Fruit fly (Drosophila melanogaster) whole organism, embryonic: ENCODE results near the gene dnc.

Experiments used
- BEAF-32 ChIP-seq: fragments of 200-800 bp; sonication (Bioruptor generic); optimal IDR thresholded peaks from 3 replicates; lab custom pipeline; 2017; ENCODE audit warnings: missing biosample characterization, missing genetic modification characterization, mild to moderate bottlenecking, moderate library complexity, missing genetic modification reagents
- Blimp-1 ChIP-seq: fragments of 200-800 bp; sonication (Bioruptor generic); optimal IDR thresholded peaks from 3 replicates; lab custom pipeline; 2018; ENCODE audit warnings: missing biosample characterization, missing genetic modification characterization, mild to moderate bottlenecking, moderate library complexity, missing genetic modification reagents
- CG10565 ChIP-seq: fragments of 200-800 bp; sonication (Bioruptor generic); optimal IDR thresholded peaks from 3 replicates; lab custom pipeline; 2016; ENCODE audit warnings: missing biosample characterization, mild to moderate bottlenecking, missing genetic modification characterization
- CG11085 ChIP-seq: fragments of 200-800 bp; sonication (Bioruptor generic); IDR thresholded peaks from 2 replicates; pipeline ENCODE4 v1.3.6; 2022; ENCODE audit warnings: missing biosample characterization, missing genetic modification characterization
- CG11504 ChIP-seq: fragments of 200-800 bp; sonication (Bioruptor generic); optimal IDR thresholded peaks from 3 replicates; lab custom pipeline; 2019; ENCODE audit warnings: missing biosample characterization, mild to moderate bottlenecking, missing genetic modification characterization, moderate library complexity
- CG12391 ChIP-seq: fragments of 200-800 bp; sonication (Bioruptor generic); optimal IDR thresholded peaks from 3 replicates; lab custom pipeline; 2018; ENCODE audit warnings: missing biosample characterization, mild to moderate bottlenecking, missing genetic modification characterization, moderate library complexity
- CG13287 ChIP-seq: fragments of 200-800 bp; sonication (Bioruptor generic); IDR thresholded peaks from 2 replicates; pipeline ENCODE4 v1.3.6; 2022; ENCODE audit warnings: missing biosample characterization, missing genetic modification characterization; ENCODE audit not compliant: partially characterized antibody
- CG16863 ChIP-seq: fragments of 200-800 bp; sonication (Bioruptor generic); optimal IDR thresholded peaks from 3 replicates; lab custom pipeline; 2016; ENCODE audit warnings: missing biosample characterization, missing genetic modification characterization
- CG18599 ChIP-seq: fragments of 200-800 bp; sonication (Bioruptor generic); optimal IDR thresholded peaks from 3 replicates; lab custom pipeline; 2017; ENCODE audit warnings: missing biosample characterization, missing genetic modification characterization, mild to moderate bottlenecking, moderate library complexity, missing genetic modification reagents
- CG18619 ChIP-seq: fragments of 200-800 bp; sonication (Bioruptor generic); optimal IDR thresholded peaks from 3 replicates; lab custom pipeline; 2017; ENCODE audit warnings: missing biosample characterization, mild to moderate bottlenecking, missing genetic modification characterization
- CG18764 ChIP-seq: fragments of 200-800 bp; sonication (Bioruptor generic); optimal IDR thresholded peaks from 3 replicates; lab custom pipeline; 2016; ENCODE audit warnings: missing biosample characterization, missing genetic modification characterization
- CG2678 ChIP-seq: fragments of 200-800 bp; sonication (Bioruptor generic); optimal IDR thresholded peaks from 3 replicates; lab custom pipeline; 2019; ENCODE audit warnings: missing biosample characterization, mild to moderate bottlenecking, missing genetic modification characterization, moderate library complexity
- CG30403 ChIP-seq: fragments of 200-800 bp; sonication (Bioruptor generic); optimal IDR thresholded peaks from 3 replicates; lab custom pipeline; 2016; ENCODE audit warnings: missing biosample characterization, missing genetic modification characterization
- CG31365 ChIP-seq: fragments of 200-800 bp; sonication (Bioruptor generic); optimal IDR thresholded peaks from 2 replicates; lab custom pipeline; 2018; ENCODE audit warnings: missing biosample characterization, mild to moderate bottlenecking, missing genetic modification characterization
- CG42726 ChIP-seq: fragments of 200-800 bp; sonication (Bioruptor generic); IDR thresholded peaks from 2 replicates; pipeline ENCODE4 v1.3.6; 2022; ENCODE audit warnings: missing biosample characterization, missing genetic modification characterization; ENCODE audit not compliant: partially characterized antibody
- CG9932 ChIP-seq: fragments of 200-800 bp; sonication (Bioruptor generic); IDR thresholded peaks from 2 replicates; pipeline ENCODE4 v1.3.6; 2022; ENCODE audit warnings: missing biosample characterization, missing genetic modification characterization
- Dbx ChIP-seq: fragments of 200-800 bp; sonication (Bioruptor generic); IDR thresholded peaks from 3 replicates; pipeline ENCODE4 v1.3.6; 2022; ENCODE audit warnings: missing biosample characterization, missing genetic modification characterization
- Dek ChIP-seq: fragments of 200-800 bp; sonication (Bioruptor generic); optimal IDR thresholded peaks from 3 replicates; lab custom pipeline; 2019; ENCODE audit warnings: missing biosample characterization, mild to moderate bottlenecking, missing genetic modification characterization, moderate library complexity
- E2f2 ChIP-seq: fragments of 200-800 bp; sonication (Bioruptor generic); IDR thresholded peaks from 2 replicates; pipeline ENCODE4 v1.3.6; 2022; ENCODE audit warnings: missing biosample characterization, missing genetic modification characterization
- Hey ChIP-seq: fragments of 200-800 bp; sonication (Bioruptor generic); optimal IDR thresholded peaks from 3 replicates; lab custom pipeline; 2018; ENCODE audit warnings: missing biosample characterization, mild to moderate bottlenecking, missing genetic modification characterization
- Hr39 ChIP-seq: fragments of >200 bp; optimal IDR thresholded peaks from 2 replicates; lab custom pipeline; 2017
- Hr78 ChIP-seq, 2 experiments: fragments of 200-800 bp in 1 of 2; fragments of >200 bp in 1 of 2; sonication (Bioruptor generic) in 1 of 2; optimal IDR thresholded peaks; 2 replicates each; lab custom pipeline; 2017 to 2019; ENCODE audit warnings: missing biosample characterization in 2 of 2, missing genetic modification characterization in 2 of 2, mild to moderate bottlenecking in 1 of 2, moderate library complexity in 1 of 2
- Neu2 ChIP-seq: fragments of 200-800 bp; sonication (Bioruptor generic); optimal IDR thresholded peaks from 3 replicates; lab custom pipeline; 2016; ENCODE audit warnings: missing biosample characterization, missing genetic modification characterization, borderline replicate concordance
- Optix ChIP-seq: fragments of 200-800 bp; sonication (Bioruptor generic); IDR thresholded peaks from 3 replicates; pipeline ENCODE4 v1.3.6; 2022; ENCODE audit warnings: missing biosample characterization, missing genetic modification characterization
- PHDP ChIP-seq: fragments of 200-800 bp; sonication (Bioruptor generic); optimal IDR thresholded peaks from 3 replicates; lab custom pipeline; 2018; ENCODE audit warnings: missing biosample characterization, mild to moderate bottlenecking, missing genetic modification characterization, moderate library complexity
- Pdp1 ChIP-seq, 2 experiments: fragments of 200-800 bp; sonication (Bioruptor generic); optimal IDR thresholded peaks; 3 replicates each; lab custom pipeline; 2016; ENCODE audit warnings: missing biosample characterization in 2 of 2, missing genetic modification characterization in 2 of 2, mild to moderate bottlenecking in 1 of 2, moderate library complexity in 1 of 2
- Rfx ChIP-seq: fragments of 200-800 bp; sonication (Bioruptor generic); IDR thresholded peaks from 2 replicates; pipeline ENCODE4 v1.3.6; 2022; ENCODE audit warnings: missing biosample characterization, missing genetic modification characterization
- Sox100B ChIP-seq: fragments of 200-800 bp; sonication (Bioruptor generic); optimal IDR thresholded peaks from 3 replicates; lab custom pipeline; 2018; ENCODE audit warnings: missing biosample characterization, mild to moderate bottlenecking, missing genetic modification characterization
- Sry-δ ChIP-seq: fragments of 200-800 bp; sonication (Bioruptor generic); optimal IDR thresholded peaks from 2 replicates; lab custom pipeline; 2016; ENCODE audit warnings: missing biosample characterization, missing genetic modification characterization
- Xbp1 ChIP-seq: fragments of 200-800 bp; sonication (Bioruptor generic); optimal IDR thresholded peaks from 3 replicates; lab custom pipeline; 2016; ENCODE audit warnings: missing biosample characterization, mild to moderate bottlenecking, missing genetic modification characterization
- corto ChIP-seq: fragments of 200-800 bp; sonication (Bioruptor generic); optimal IDR thresholded peaks from 2 replicates; lab custom pipeline; 2016; ENCODE audit warnings: missing biosample characterization, mild to moderate bottlenecking, missing genetic modification characterization, moderate library complexity
- dimm ChIP-seq: fragments of 200-800 bp; sonication (Bioruptor generic); IDR thresholded peaks from 2 replicates; pipeline ENCODE4 v1.3.6; 2022; ENCODE audit warnings: missing biosample characterization, missing genetic modification characterization
- dysf ChIP-seq: fragments of 200-800 bp; sonication (Bioruptor generic); IDR thresholded peaks from 3 replicates; pipeline ENCODE4 v1.3.6; 2022; ENCODE audit warnings: missing biosample characterization, missing genetic modification characterization
- ems ChIP-seq: fragments of 200-800 bp; sonication (Bioruptor generic); optimal IDR thresholded peaks from 3 replicates; lab custom pipeline; 2016; ENCODE audit warnings: missing biosample characterization, missing genetic modification characterization
- eve ChIP-seq, 2 experiments: fragments of >200 bp; optimal IDR thresholded peaks; 2 replicates each; lab custom pipeline; 2017; ENCODE audit warnings: missing biosample characterization in 2 of 2, missing genetic modification characterization in 2 of 2
- exex ChIP-seq: fragments of 200-800 bp; sonication (Bioruptor generic); optimal IDR thresholded peaks from 4 replicates; lab custom pipeline; 2018; ENCODE audit warnings: missing biosample characterization, mild to moderate bottlenecking, missing genetic modification characterization, moderate library complexity
- fd3F ChIP-seq: fragments of 200-800 bp; sonication (Bioruptor generic); optimal IDR thresholded peaks from 2 replicates; lab custom pipeline; 2018; ENCODE audit warnings: missing biosample characterization, mild to moderate bottlenecking, missing genetic modification characterization, moderate library complexity
- grau ChIP-seq: fragments of 200-800 bp; optimal IDR thresholded peaks from 3 replicates; lab custom pipeline; 2019; ENCODE audit warnings: missing biosample characterization, mild to moderate bottlenecking, missing genetic modification characterization, moderate library complexity
- inv ChIP-seq: fragments of 200-800 bp; sonication (Bioruptor generic); IDR thresholded peaks from 2 replicates; pipeline ENCODE4 v1.3.6; 2022; ENCODE audit warnings: missing biosample characterization, missing genetic modification characterization; ENCODE audit not compliant: partially characterized antibody
- ken ChIP-seq: fragments of 200-800 bp; sonication (Bioruptor generic); IDR thresholded peaks from 3 replicates; pipeline ENCODE4 v1.3.6; 2022; ENCODE audit warnings: missing biosample characterization, missing genetic modification characterization
- kni ChIP-seq: fragments of 200-800 bp; sonication (Bioruptor generic); optimal IDR thresholded peaks from 3 replicates; lab custom pipeline; 2017; ENCODE audit warnings: mild to moderate bottlenecking, missing biosample characterization, missing genetic modification reagents, missing genetic modification characterization
- repo ChIP-seq: fragments of 200-800 bp; sonication (Bioruptor generic); optimal IDR thresholded peaks from 2 replicates; lab custom pipeline; 2016; ENCODE audit warnings: missing biosample characterization, missing genetic modification characterization
- seq ChIP-seq: fragments of 200-800 bp; sonication (Bioruptor generic); IDR thresholded peaks from 2 replicates; pipeline ENCODE4 v1.3.6; 2022; ENCODE audit warnings: missing biosample characterization, missing genetic modification characterization
- sim ChIP-seq: fragments of 200-800 bp; sonication (Bioruptor generic); IDR thresholded peaks from 2 replicates; pipeline ENCODE4 v1.3.6; 2022; ENCODE audit warnings: missing biosample characterization, missing genetic modification characterization
- sisA ChIP-seq: fragments of 200-800 bp; sonication (Bioruptor generic); IDR thresholded peaks from 2 replicates; pipeline ENCODE4 v1.3.6; 2022; ENCODE audit warnings: missing biosample characterization, missing genetic modification characterization
- tll ChIP-seq, 2 experiments: fragments of 200-800 bp in 1 of 2; fragments of >200 bp in 1 of 2; sonication (Bioruptor generic) in 1 of 2; optimal IDR thresholded peaks; 2 replicates each; lab custom pipeline; 2017 to 2019; ENCODE audit warnings: missing biosample characterization in 2 of 2, missing genetic modification characterization in 2 of 2, mild to moderate bottlenecking in 1 of 2, moderate library complexity in 1 of 2
- unc-4 ChIP-seq: fragments of 200-800 bp; sonication (Bioruptor generic); IDR thresholded peaks from 2 replicates; pipeline ENCODE4 v1.3.6; 2022; ENCODE audit warnings: missing biosample characterization, missing genetic modification characterization; ENCODE audit not compliant: partially characterized antibody
- usp ChIP-seq: fragments of >200 bp; optimal IDR thresholded peaks from 2 replicates; lab custom pipeline; 2017; ENCODE audit warnings: missing biosample characterization, missing genetic modification characterization

Gene dnc

DNA sequence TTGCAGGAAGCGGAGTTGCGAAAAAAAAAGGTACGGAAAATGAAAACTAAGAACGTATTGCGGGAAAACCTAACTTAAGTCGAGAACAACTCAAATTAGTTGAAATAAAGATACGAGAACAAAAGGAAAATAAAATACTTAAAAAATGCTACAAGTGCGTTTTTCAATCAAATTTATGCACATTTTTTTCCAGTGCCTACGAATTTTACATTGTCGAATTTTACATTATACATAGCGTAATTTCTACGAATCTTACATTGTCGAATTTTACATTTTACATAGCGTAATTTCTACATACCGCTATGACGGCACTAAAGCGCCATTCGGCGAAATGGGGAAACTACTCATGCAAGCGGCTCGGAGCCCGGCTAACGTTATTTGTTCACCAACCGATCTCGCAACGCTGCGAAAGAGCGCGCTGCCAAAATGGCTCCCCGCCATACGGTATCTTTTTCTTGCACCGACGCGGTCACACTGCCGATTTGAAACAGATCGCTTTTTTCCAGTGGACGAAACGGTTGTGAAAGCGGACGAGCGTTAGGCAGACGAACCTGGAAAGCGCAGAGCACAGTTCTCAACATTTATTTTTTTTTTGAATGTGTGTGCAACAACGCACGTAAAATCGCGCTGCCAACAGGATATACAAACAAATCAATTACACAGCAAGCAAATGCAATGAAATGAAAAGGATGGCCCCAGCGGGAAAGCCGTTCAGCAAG, 41.7 kb upstream of the dnc start, which contains the start of gene N (continued):
- peak; percentile 70; the same call in 2 of the 3 replicates for TF ChIP-seq Dbx
- TF ChIP-seq CG30403 (GFP tag; lab: Kevin White, UChicago): peak; percentile 50
- no peak for TF ChIP-seq usp
- TF ChIP-seq CG18764 (GFP tag; lab: Kevin White, UChicago): no peak
- TF ChIP-seq grau: peak; percentile 51
- peak; percentile 41 for TF ChIP-seq CG2678 (tag; lab: Kevin White, UChicago)
- peak; percentile 69 for TF ChIP-seq PHDP
- peak; percentile 65 for TF ChIP-seq CG12391 (tag; lab: Kevin White, UChicago)
- peak; percentile 29; the same call in 1 of the 2 replicates for TF ChIP-seq inv (GFP tag; lab: Robert Waterston, UW)
- peak; percentile 49 for TF ChIP-seq Xbp1 (GFP tag; lab: Kevin White, UChicago)
- TF ChIP-seq CG42726 (GFP tag; lab: Robert Waterston, UW): peak; percentile 77
- TF ChIP-seq dysf (GFP tag; lab: Robert Waterston, UW): 0 out of 3 replicates have a peak, but pooled peaks have one; percentile 52
- no peak for TF ChIP-seq sim (GFP tag; lab: Robert Waterston, UW)
- no peak for TF ChIP-seq corto
- peak; percentile 57 for TF ChIP-seq Dek
- no peak for TF ChIP-seq exex (tag; lab: Kevin White, UChicago)
- no peak for TF ChIP-seq CG10565
- no peak for TF ChIP-seq Hey
- TF ChIP-seq repo (GFP tag; lab: Kevin White, UChicago): no peak
- no peak; the same call in 2 of the 3 replicates for TF ChIP-seq Optix (GFP tag; lab: Robert Waterston, UW)
- TF ChIP-seq BEAF-32 (GFP tag; lab: Kevin White, UChicago): peak; percentile 43
- no peak for TF ChIP-seq CG18619 (GFP tag; lab: Kevin White, UChicago)
- no peak for TF ChIP-seq Hr39 (lab: Kevin White, UChicago)
- TF ChIP-seq eve (GFP tag; optimal IDR thresholded peaks at IDR 0.05; lab: Kevin White, UChicago): no peak
- no peak for TF ChIP-seq Neu2 (GFP tag; lab: Kevin White, UChicago)
- no peak; the same call in 1 of the 2 replicates for TF ChIP-seq unc-4 (GFP tag; lab: Robert Waterston, UW)
- peak; percentile 36 for TF ChIP-seq kni
- TF ChIP-seq ken: peak; percentile 46; the same call in 1 of the 3 replicates
- TF ChIP-seq Rfx: peak; percentile 71
- TF ChIP-seq CG31365 (tag; lab: Kevin White, UChicago): peak; percentile 50
- peak; percentile 79 for TF ChIP-seq E2f2 (GFP tag; lab: Robert Waterston, UW)
- TF ChIP-seq CG9932 (GFP tag; lab: Robert Waterston, UW): peak; percentile 66
- TF ChIP-seq Hr78 (GFP tag; optimal IDR thresholded peaks at IDR 0.05; lab: Kevin White, UChicago): no peak
- TF ChIP-seq Sox100B: no peak
- TF ChIP-seq CG11504: peak; percentile 53
- no peak for TF ChIP-seq CG11085 (GFP tag; lab: Robert Waterston, UW)
- peak; percentile 36 for TF ChIP-seq CG16863 (GFP tag; lab: Kevin White, UChicago)
- no peak for TF ChIP-seq fd3F
- TF ChIP-seq CG18599 (GFP tag; lab: Kevin White, UChicago): peak; percentile 21
- TF ChIP-seq seq (GFP tag; lab: Robert Waterston, UW): no peak
- peak; percentile 56 for TF ChIP-seq Sry-δ (GFP tag; lab: Kevin White, UChicago)
- TF ChIP-seq CG13287: peak; percentile 65; the same call in 1 of the 2 replicates
- TF ChIP-seq sisA: no peak; the same call in 1 of the 2 replicates
- no peak for TF ChIP-seq ems (GFP tag; lab: Kevin White, UChicago)
- peak in 1 of 2 experiments; percentile 77 for TF ChIP-seq Pdp1 (GFP tag; optimal IDR thresholded peaks at IDR 0.05; lab: Kevin White, UChicago)
- no peak for TF ChIP-seq tll (GFP tag; optimal IDR thresholded peaks at IDR 0.05; lab: Kevin White, UChicago)
- TF ChIP-seq dimm (GFP tag; lab: Robert Waterston, UW): no peak
- peak; percentile 37 for TF ChIP-seq Blimp-1 (GFP tag; lab: Kevin White, UChicago)
